Worm (Caenorhabditis elegans) whole organism, L3 larva: ENCODE measurements around the gene elli-1.
A peak's percentile ranks its signal among the peaks of the same experiment; 100 is the strongest.

Experiments used
- R02D3.7 ChIP-seq: fragments of 150-350 bp; optimal IDR thresholded peaks from 2 replicates; lab custom pipeline; 2014; ENCODE audit warnings: missing biosample characterization, missing genetic modification characterization
- ZK546.5 ChIP-seq: sonication (generic microtip); optimal IDR thresholded peaks from 2 replicates; lab custom pipeline; 2017; ENCODE audit warnings: missing biosample characterization, missing genetic modification characterization
- aly-2 ChIP-seq: fragments of 150-350 bp; optimal IDR thresholded peaks from 2 replicates; lab custom pipeline; 2014; ENCODE audit warnings: missing biosample characterization, missing genetic modification characterization
- ceh-16 ChIP-seq: sonication (generic microtip); optimal IDR thresholded peaks from 2 replicates; lab custom pipeline; 2017; ENCODE audit warnings: missing biosample characterization, missing genetic modification characterization
- daf-12 ChIP-seq: fragments of 150-350 bp; optimal IDR thresholded peaks from 2 replicates; lab custom pipeline; 2014; ENCODE audit warnings: missing biosample characterization, missing genetic modification reagents, missing genetic modification characterization
- egl-27 ChIP-seq: sonication (generic microtip); optimal IDR thresholded peaks from 4 replicates; lab custom pipeline; 2017; ENCODE audit warnings: missing biosample characterization, missing genetic modification reagents, missing genetic modification characterization
- egl-5 ChIP-seq: fragments of 150-350 bp; optimal IDR thresholded peaks from 2 replicates; lab custom pipeline; 2017; ENCODE audit warnings: missing biosample characterization, missing genetic modification reagents, missing genetic modification characterization, inconsistent platforms
- elt-1 ChIP-seq: fragments of 150-350 bp; optimal IDR thresholded peaks from 2 replicates; lab custom pipeline; 2014; ENCODE audit warnings: missing biosample characterization, missing genetic modification characterization
- elt-2 ChIP-seq: sonication (generic microtip); optimal IDR thresholded peaks from 2 replicates; lab custom pipeline; 2016; ENCODE audit warnings: missing genetic modification reagents, mild to moderate bottlenecking, missing genetic modification characterization, missing compliant biosample characterization
- elt-3 ChIP-seq, 3 experiments: fragments of 150-350 bp in 1 of 3; sonication (generic microtip) in 2 of 3; optimal IDR thresholded peaks; 2 replicates in 2 of 3; 4 replicates in 1 of 3; lab custom pipeline; 2014 to 2017; ENCODE audit warnings: missing biosample characterization in 3 of 3, missing genetic modification characterization in 3 of 3
- eor-1 ChIP-seq, 2 experiments: fragments of 150-350 bp; optimal IDR thresholded peaks; 2 replicates each; lab custom pipeline; 2014 to 2018; ENCODE audit warnings: missing biosample characterization in 2 of 2, missing genetic modification characterization in 2 of 2
- fkh-10 ChIP-seq: sonication (generic microtip); optimal IDR thresholded peaks from 2 replicates; lab custom pipeline; 2017; ENCODE audit warnings: missing biosample characterization, missing genetic modification reagents, missing genetic modification characterization
- fkh-2 ChIP-seq: fragments of 150-350 bp; optimal IDR thresholded peaks from 2 replicates; lab custom pipeline; 2014; ENCODE audit warnings: missing biosample characterization, missing genetic modification reagents, missing genetic modification characterization
- hmg-11 ChIP-seq: sonication (generic microtip); optimal IDR thresholded peaks from 2 replicates; lab custom pipeline; 2016; ENCODE audit warnings: missing genetic modification characterization, missing compliant biosample characterization
- jun-1 ChIP-seq: fragments of 150-350 bp; optimal IDR thresholded peaks from 2 replicates; lab custom pipeline; 2014; ENCODE audit warnings: missing biosample characterization, missing genetic modification reagents, missing genetic modification characterization
- lin-15B ChIP-seq: fragments of 150-350 bp; optimal IDR thresholded peaks from 2 replicates; lab custom pipeline; 2014; ENCODE audit warnings: missing biosample characterization, missing genetic modification characterization
- lin-39 ChIP-seq: fragments of 150-350 bp; optimal IDR thresholded peaks from 2 replicates; lab custom pipeline; 2018; ENCODE audit warnings: missing biosample characterization, missing genetic modification reagents, missing genetic modification characterization
- mdl-1 ChIP-seq: fragments of 150-350 bp; optimal IDR thresholded peaks from 2 replicates; lab custom pipeline; 2014; ENCODE audit warnings: missing biosample characterization, missing genetic modification characterization
- mml-1 ChIP-seq: fragments of 150-350 bp; sonication (generic microtip); optimal IDR thresholded peaks from 3 replicates; lab custom pipeline; 2014; ENCODE audit warnings: missing biosample characterization, missing genetic modification characterization
- nfya-1 ChIP-seq: sonication (generic microtip); optimal IDR thresholded peaks from 2 replicates; lab custom pipeline; 2017; ENCODE audit warnings: missing genetic modification characterization, mild to moderate bottlenecking, missing compliant biosample characterization, antibody characterized with exemption, moderate library complexity; ENCODE audit not compliant: insufficient read depth
- nhr-12 ChIP-seq: fragments of 150-350 bp; optimal IDR thresholded peaks from 2 replicates; lab custom pipeline; 2014; ENCODE audit warnings: missing biosample characterization, missing genetic modification characterization
- nhr-25 ChIP-seq: sonication (generic microtip); optimal IDR thresholded peaks from 2 replicates; lab custom pipeline; 2017; ENCODE audit warnings: missing biosample characterization, missing genetic modification characterization
- nhr-28 ChIP-seq: fragments of 150-350 bp; optimal IDR thresholded peaks from 2 replicates; lab custom pipeline; 2014; ENCODE audit warnings: missing biosample characterization, missing genetic modification characterization
- nhr-43 ChIP-seq: sonication (generic microtip); optimal IDR thresholded peaks from 2 replicates; lab custom pipeline; 2016; ENCODE audit warnings: mild to moderate bottlenecking, missing genetic modification characterization, missing compliant biosample characterization; ENCODE audit not compliant: poor library complexity, severe bottlenecking
- nhr-67 ChIP-seq: fragments of 150-350 bp; optimal IDR thresholded peaks from 2 replicates; lab custom pipeline; 2014; ENCODE audit warnings: missing biosample characterization, missing genetic modification characterization
- nhr-76 ChIP-seq: fragments of 150-350 bp; sonication (generic microtip); optimal IDR thresholded peaks from 5 replicates; lab custom pipeline; 2014; ENCODE audit warnings: missing biosample characterization, missing genetic modification characterization
- nhr-77 ChIP-seq: fragments of 150-350 bp; optimal IDR thresholded peaks from 2 replicates; lab custom pipeline; 2014; ENCODE audit warnings: missing biosample characterization, missing genetic modification characterization
- pha-4 ChIP-seq: fragments of 150-350 bp; optimal IDR thresholded peaks from 2 replicates; lab custom pipeline; 2014; ENCODE audit warnings: missing biosample characterization, missing genetic modification reagents, missing genetic modification characterization
- pqm-1 ChIP-seq: fragments of 150-350 bp; optimal IDR thresholded peaks from 2 replicates; lab custom pipeline; 2017; ENCODE audit warnings: missing biosample characterization, missing genetic modification characterization, inconsistent platforms
- sea-2 ChIP-seq: fragments of 150-350 bp; sonication (generic microtip); optimal IDR thresholded peaks from 4 replicates; lab custom pipeline; 2014; ENCODE audit warnings: missing biosample characterization, missing genetic modification reagents, missing genetic modification characterization
- snpc-4 ChIP-seq: fragments of 150-350 bp; optimal IDR thresholded peaks from 2 replicates; lab custom pipeline; 2014; ENCODE audit warnings: missing biosample characterization, missing genetic modification characterization
- tbx-2 ChIP-seq: sonication (generic microtip); optimal IDR thresholded peaks from 2 replicates; lab custom pipeline; 2016; ENCODE audit warnings: mild to moderate bottlenecking, missing genetic modification characterization, missing compliant biosample characterization
- unc-62 ChIP-seq: fragments of 150-350 bp; sonication (generic microtip); optimal IDR thresholded peaks from 4 replicates; lab custom pipeline; 2014; ENCODE audit warnings: missing biosample characterization, missing genetic modification reagents, missing genetic modification characterization
- zag-1 ChIP-seq: fragments of 150-350 bp; optimal IDR thresholded peaks from 2 replicates; lab custom pipeline; 2014; ENCODE audit warnings: missing biosample characterization, missing genetic modification characterization
- ztf-4 ChIP-seq: fragments of 150-350 bp; optimal IDR thresholded peaks from 2 replicates; lab custom pipeline; 2014; ENCODE audit warnings: missing biosample characterization, missing genetic modification characterization

The elli-1 gene

DNA sequence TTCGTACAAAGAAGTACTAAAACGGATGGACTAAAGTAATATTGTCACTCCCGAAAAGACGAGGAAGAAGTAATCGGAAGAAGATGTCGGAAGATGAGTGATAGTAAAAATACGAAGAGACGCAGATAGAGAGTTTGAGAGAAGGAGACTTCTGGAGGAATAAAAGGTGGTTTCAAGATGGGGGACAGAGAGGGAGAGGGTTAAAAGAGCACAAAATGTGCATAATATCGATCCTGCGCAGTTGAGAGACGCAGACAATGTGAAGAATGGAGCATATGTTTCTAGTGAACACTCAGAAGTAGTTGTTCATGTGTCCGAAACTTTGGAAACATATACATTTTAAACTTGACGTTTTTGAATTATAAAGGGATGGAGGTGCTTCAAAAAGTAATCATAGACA is 7.8 kb upstream of the elli-1 start (continued):
- peak; percentile 82 for TF ChIP-seq nfya-1 (tag; lab: Kevin White, UChicago)
- no peak for TF ChIP-seq tbx-2 (tag; lab: Kevin White, UChicago)
- no peak for TF ChIP-seq nhr-67 (tag; lab: Kevin White, UChicago)

DNA sequence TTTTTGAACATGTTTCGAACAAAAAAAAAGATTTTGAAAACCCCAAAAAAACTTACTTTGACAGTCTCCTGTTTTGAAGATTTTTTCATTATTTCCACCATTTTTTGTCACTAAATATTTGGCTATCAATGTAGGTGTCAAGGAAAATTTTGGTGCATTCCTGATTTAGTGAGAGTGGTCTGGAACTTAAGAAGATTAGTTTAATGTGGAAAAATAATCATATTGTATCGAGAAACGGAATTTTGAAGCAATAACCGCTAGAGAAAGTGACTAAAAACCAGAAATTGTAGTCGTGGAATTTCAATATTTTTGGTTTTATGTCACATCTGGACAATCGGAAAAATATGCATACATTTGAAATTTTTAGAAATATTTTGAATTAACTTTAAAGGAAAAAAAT is 7.3 kb upstream of the elli-1 start, which contains the start of the genes F20C5.11 and klp-11:
F20C5.11 (minus strand) TSS at position 101 of the 400 bp plus-strand sequence.
klp-11 (minus strand) TSS at position 171 of the 400 bp plus-strand sequence.
- TF ChIP-seq ZK546.5 (tag; lab: Kevin White, UChicago) (no peak), unc-62 (GFP tag; lab: Kevin White, UChicago) (no peak), aly-2 (no peak), nhr-12 (tag; lab: Kevin White, UChicago) (no peak), fkh-2 (tag; lab: Kevin White, UChicago) (no peak), eor-1 (tag; optimal IDR thresholded peaks at IDR 0.05; lab: Kevin White, UChicago) (no peak), nhr-43 (no peak), snpc-4 (tag; lab: Kevin White, UChicago) (no peak), egl-5 (tag; lab: Kevin White, UChicago) (no peak), jun-1 (tag; lab: Kevin White, UChicago) (no peak), mml-1 (no peak), nfya-1 (tag; lab: Kevin White, UChicago) (no peak), hmg-11 (tag; lab: Kevin White, UChicago) (no peak), tbx-2 (tag; lab: Kevin White, UChicago) (no peak), daf-12 (tag; lab: Kevin White, UChicago) (no peak)

DNA sequence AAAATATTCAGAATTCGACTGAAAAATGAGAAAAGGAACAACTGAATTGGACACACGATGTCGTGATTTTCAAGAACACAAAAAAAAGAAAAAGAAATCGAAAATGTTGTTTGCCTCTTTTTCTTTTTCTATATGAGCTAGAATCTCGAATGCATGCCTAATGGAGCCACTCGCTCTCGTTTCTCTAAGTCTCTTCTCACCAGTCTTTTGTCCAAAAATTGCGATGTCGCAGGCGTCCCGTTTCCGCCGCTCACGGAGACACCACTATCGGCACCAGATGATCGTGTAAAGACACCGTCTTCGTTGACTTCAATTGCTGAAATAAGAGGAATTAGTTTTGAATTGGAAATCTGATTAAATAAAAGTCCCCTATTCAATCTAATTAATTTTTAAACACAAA is 4.0 kb upstream of the elli-1 start:
- peak; percentile 32 for TF ChIP-seq hmg-11 (tag; lab: Kevin White, UChicago)
- TF ChIP-seq nhr-76 (tag; lab: Kevin White, UChicago): no peak
- no peak for TF ChIP-seq R02D3.7 (tag; lab: Kevin White, UChicago)
- TF ChIP-seq lin-15B: peak; percentile 27
- TF ChIP-seq eor-1 (tag; optimal IDR thresholded peaks at IDR 0.05; lab: Kevin White, UChicago): no peak
- no peak for TF ChIP-seq aly-2
- TF ChIP-seq nhr-77: no peak
- no peak for TF ChIP-seq egl-5 (tag; lab: Kevin White, UChicago)
- peak; percentile 66 for TF ChIP-seq nfya-1 (tag; lab: Kevin White, UChicago)
- TF ChIP-seq mdl-1 (tag; lab: Kevin White, UChicago): no peak
- TF ChIP-seq nhr-25 (tag; lab: Kevin White, UChicago): no peak
- TF ChIP-seq egl-27 (tag; lab: Kevin White, UChicago): no peak
- TF ChIP-seq ZK546.5 (tag; lab: Kevin White, UChicago): no peak
- TF ChIP-seq fkh-10 (GFP tag; lab: Kevin White, UChicago): peak; percentile 37
- no peak for TF ChIP-seq snpc-4 (tag; lab: Kevin White, UChicago)
- TF ChIP-seq pha-4 (tag; lab: Kevin White, UChicago): peak; percentile 4
- no peak for TF ChIP-seq fkh-2 (tag; lab: Kevin White, UChicago)
- no peak for TF ChIP-seq nhr-28 (tag; lab: Kevin White, UChicago)
- peak; percentile 84 for TF ChIP-seq lin-39 (tag; lab: Kevin White, UChicago)
- TF ChIP-seq elt-3 (tag; optimal IDR thresholded peaks at IDR 0.05; lab: Kevin White, UChicago): no peak
- TF ChIP-seq sea-2: no peak
- no peak for TF ChIP-seq zag-1 (tag; lab: Kevin White, UChicago)
- peak; percentile 17 for TF ChIP-seq elt-2 (tag; lab: Kevin White, UChicago)
- TF ChIP-seq elt-1 (tag; lab: Kevin White, UChicago): no peak
- no peak for TF ChIP-seq nhr-12 (tag; lab: Kevin White, UChicago)
- TF ChIP-seq tbx-2 (tag; lab: Kevin White, UChicago): no peak
- no peak for TF ChIP-seq ztf-4 (tag; lab: Kevin White, UChicago)

DNA sequence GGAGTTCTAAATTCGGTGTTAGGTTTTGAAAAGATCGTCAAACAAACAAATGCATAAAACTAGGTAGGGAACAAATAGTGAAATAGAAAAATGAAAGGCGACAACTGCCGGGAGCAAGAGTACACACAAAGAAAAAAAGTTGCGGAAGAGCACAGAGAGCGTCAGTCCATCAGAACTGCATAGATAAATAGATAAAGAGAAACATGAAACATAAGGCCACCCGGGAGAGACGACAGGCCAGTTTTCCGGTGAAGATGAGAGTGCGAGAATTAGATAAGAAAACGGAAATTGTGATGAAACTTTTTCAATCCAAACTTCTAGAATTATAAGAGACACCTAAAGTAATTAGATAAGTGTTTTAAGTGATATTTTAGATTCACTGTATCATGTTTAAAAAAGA is 3.1 kb upstream of the elli-1 start:
- TF ChIP-seq pqm-1 (tag; lab: Kevin White, UChicago) (peak; percentile 68), eor-1 (tag; optimal IDR thresholded peaks at IDR 0.05; lab: Kevin White, UChicago) (no peak), elt-2 (tag; lab: Kevin White, UChicago) (peak; percentile 85), egl-27 (tag; lab: Kevin White, UChicago) (no peak), pha-4 (tag; lab: Kevin White, UChicago) (peak; percentile 45), tbx-2 (tag; lab: Kevin White, UChicago) (no peak), fkh-2 (tag; lab: Kevin White, UChicago) (no peak), R02D3.7 (tag; lab: Kevin White, UChicago) (no peak), nhr-43 (no peak), nfya-1 (tag; lab: Kevin White, UChicago) (peak; percentile 41), unc-62 (GFP tag; lab: Kevin White, UChicago) (no peak), ceh-16 (tag; lab: Kevin White, UChicago) (no peak)
- TF ChIP-seq, all 47 proteins: peak for 4
